Fruit fly (Drosophila melanogaster): ENCODE data around the gene myd.

myd gene

dm6 chr3R:19157997-19158396, 22.5 kb upstream of the myd start (continued):
- peak; percentile 53; the same call in 1 of the 2 replicates for TF ChIP-seq ranshi (GFP tag; IDR thresholded peaks at IDR 0.05)
- peak; percentile 49; the same call in 1 of the 3 replicates for TF ChIP-seq ci (GFP tag; IDR thresholded peaks at IDR 0.05)
- no peak for TF ChIP-seq Camta (GFP tag; optimal IDR thresholded peaks at IDR 0.05)
- TF ChIP-seq tap (tag; optimal IDR thresholded peaks at IDR 0.05) = no peak
- TF ChIP-seq CG42726 (GFP tag; IDR thresholded peaks at IDR 0.05; ENCODE audit: partially characterized antibody) = no peak
- no peak for TF ChIP-seq CG17359 (tag; optimal IDR thresholded peaks at IDR 0.05)
- TF ChIP-seq kah (GFP tag; optimal IDR thresholded peaks at IDR 0.05) = no peak
- TF ChIP-seq CG13894 (tag; optimal IDR thresholded peaks at IDR 0.05) = no peak
- TF ChIP-seq B-H2 (GFP tag; optimal IDR thresholded peaks at IDR 0.05) = no peak
- TF ChIP-seq fru (optimal IDR thresholded peaks at IDR 0.05) = no peak
- TF ChIP-seq C15 (GFP tag; IDR thresholded peaks at IDR 0.05) = no peak
- TF ChIP-seq Rx (GFP tag; IDR thresholded peaks at IDR 0.05) = no peak
- 0 out of 2 replicates have a peak, but pooled peaks have one; percentile 3 for TF ChIP-seq sisA (GFP tag; IDR thresholded peaks at IDR 0.05)
- TF ChIP-seq Sry-β (GFP tag; optimal IDR thresholded peaks at IDR 0.05) = no peak
- TF ChIP-seq ttk (GFP tag; IDR thresholded peaks at IDR 0.05) = no peak
- no peak for TF ChIP-seq CG4854 (GFP tag; optimal IDR thresholded peaks at IDR 0.05)
- TF ChIP-seq Deaf1 (tag; optimal IDR thresholded peaks at IDR 0.05) = no peak
- no peak for TF ChIP-seq CG10147 (GFP tag; optimal IDR thresholded peaks at IDR 0.05)
- no peak for TF ChIP-seq CG7372 (GFP tag; IDR thresholded peaks at IDR 0.05)
- no peak for TF ChIP-seq Tbp (GFP tag; optimal IDR thresholded peaks at IDR 0.05)
- no peak for TF ChIP-seq CG17385 (GFP tag; optimal IDR thresholded peaks at IDR 0.05)
- TF ChIP-seq CG9609 (GFP tag; optimal IDR thresholded peaks at IDR 0.05) = no peak
- peak; percentile 28; the same call in 1 of the 2 replicates for TF ChIP-seq Ptx1 (GFP tag; IDR thresholded peaks at IDR 0.05)
- peak; percentile 40 for TF ChIP-seq CG2678 (tag; optimal IDR thresholded peaks at IDR 0.05)
- no peak for TF ChIP-seq CG2712 (tag; optimal IDR thresholded peaks at IDR 0.05)
- TF ChIP-seq CG33557 (GFP tag; optimal IDR thresholded peaks at IDR 0.05) = no peak
- TF ChIP-seq CG18262 (tag; optimal IDR thresholded peaks at IDR 0.05) = no peak
- no peak for TF ChIP-seq pum (GFP tag; optimal IDR thresholded peaks at IDR 0.05)
- TF ChIP-seq CG10267 (tag; optimal IDR thresholded peaks at IDR 0.05) = no peak
- TF ChIP-seq CG11093 (GFP tag; IDR thresholded peaks at IDR 0.05) = 0 out of 3 replicates have a peak, but pooled peaks have one; percentile 6
- no peak for TF ChIP-seq CG7987 (GFP tag; optimal IDR thresholded peaks at IDR 0.05)
- TF ChIP-seq CG10979 (tag; optimal IDR thresholded peaks at IDR 0.05) = peak; percentile 6
- no peak for TF ChIP-seq ATbp (GFP tag; optimal IDR thresholded peaks at IDR 0.05)
- no peak for TF ChIP-seq fu2 (GFP tag; optimal IDR thresholded peaks at IDR 0.05)
- peak; percentile 24 for TF ChIP-seq CG7839 (tag; optimal IDR thresholded peaks at IDR 0.05)
- no peak for TF ChIP-seq Antp (GFP tag; optimal IDR thresholded peaks at IDR 0.05)
- no peak for TF ChIP-seq dimm (GFP tag; IDR thresholded peaks at IDR 0.05)
- TF ChIP-seq emc (GFP tag; optimal IDR thresholded peaks at IDR 0.05) = no peak
- no peak for TF ChIP-seq pnt (GFP tag; optimal IDR thresholded peaks at IDR 0.05)
- TF ChIP-seq cas (GFP tag; IDR thresholded peaks at IDR 0.05) = no peak
- TF ChIP-seq Six4 (GFP tag; optimal IDR thresholded peaks at IDR 0.05) = no peak
- no peak for TF ChIP-seq gro (GFP tag; optimal IDR thresholded peaks at IDR 0.05)
- TF ChIP-seq ato (GFP tag; IDR thresholded peaks at IDR 0.05; ENCODE audit: partially characterized antibody) = no peak
- TF ChIP-seq CG14860 (GFP tag; IDR thresholded peaks at IDR 0.05; ENCODE audit: partially characterized antibody) = no peak
- no peak for TF ChIP-seq toy (GFP tag; IDR thresholded peaks at IDR 0.05)
- TF ChIP-seq GATAe (GFP tag; conservative IDR thresholded peaks at IDR 0.05) = no peak
- TF ChIP-seq Hr78 (GFP tag; optimal IDR thresholded peaks at IDR 0.05) = no peak
- TF ChIP-seq CG6683 (GFP tag; optimal IDR thresholded peaks at IDR 0.05) = no peak
- no peak for TF ChIP-seq Oaz (GFP tag; IDR thresholded peaks at IDR 0.05)
- no peak for TF ChIP-seq z (GFP tag; IDR thresholded peaks at IDR 0.05)
- no peak for TF ChIP-seq CG7928 (GFP tag; optimal IDR thresholded peaks at IDR 0.05)
- no peak for TF ChIP-seq CG5245 (GFP tag; optimal IDR thresholded peaks at IDR 0.05)
